Worm (Caenorhabditis elegans) whole organism, L4 larva: ENCODE results near the gene AH9.6.

ENCODE experiments used
- F26F4.8 ChIP-seq: fragments of 200-800 bp; sonication (Bioruptor generic); conservative IDR thresholded peaks from 2 replicates; pipeline ENCODE4 v1.3.6; 2022; ENCODE audit warnings: missing genetic modification characterization, missing compliant biosample characterization
- F37D6.2 ChIP-seq: sonication (generic microtip); optimal IDR thresholded peaks from 2 replicates; lab custom pipeline; 2016; ENCODE audit warnings: mild to moderate bottlenecking, missing genetic modification characterization, missing compliant biosample characterization
- F49E8.2 ChIP-seq: sonication (generic microtip); optimal IDR thresholded peaks from 2 replicates; lab custom pipeline; 2016; ENCODE audit warnings: missing compliant biosample characterization, mild to moderate bottlenecking, missing genetic modification characterization, borderline replicate concordance
- R02D3.7 ChIP-seq: fragments of 150-350 bp; sonication (generic microtip); optimal IDR thresholded peaks from 3 replicates; lab custom pipeline; 2014; ENCODE audit warnings: missing biosample characterization, missing genetic modification characterization
- Y5F2A.4 ChIP-seq: fragments of 200-800 bp; sonication (Bioruptor generic); optimal IDR thresholded peaks from 2 replicates; lab custom pipeline; 2018; ENCODE audit warnings: mild to moderate bottlenecking, missing genetic modification characterization, missing compliant biosample characterization
- aha-1 ChIP-seq: fragments of 150-350 bp; peaks from one replicate; lab custom pipeline; 2014; ENCODE audit warnings: missing biosample characterization, missing genetic modification characterization
- ceh-20 ChIP-seq: fragments of 200-800 bp; sonication (Bioruptor generic); IDR thresholded peaks from 2 replicates; pipeline ENCODE4 v1.3.6; 2022; ENCODE audit warnings: missing genetic modification reagents, missing genetic modification characterization, missing compliant biosample characterization
- ceh-28 ChIP-seq: fragments of 150-350 bp; optimal IDR thresholded peaks from 2 replicates; lab custom pipeline; 2014; ENCODE audit warnings: missing biosample characterization, missing genetic modification reagents, missing genetic modification characterization
- ceh-32 ChIP-seq: sonication (generic microtip); optimal IDR thresholded peaks from 2 replicates; lab custom pipeline; 2016; ENCODE audit warnings: mild to moderate bottlenecking, missing genetic modification characterization, missing compliant biosample characterization; ENCODE audit not compliant: poor library complexity
- ceh-44 ChIP-seq: fragments of 200-800 bp; sonication (Bioruptor generic); IDR thresholded peaks from 2 replicates; pipeline ENCODE4 v1.3.6; 2022; ENCODE audit warnings: missing genetic modification reagents, missing genetic modification characterization, missing compliant biosample characterization
- ceh-62 ChIP-seq: sonication (generic microtip); optimal IDR thresholded peaks from 2 replicates; lab custom pipeline; 2017; ENCODE audit warnings: missing biosample characterization, missing genetic modification characterization
- ceh-82 ChIP-seq: sonication (generic microtip); optimal IDR thresholded peaks from 2 replicates; lab custom pipeline; 2017; ENCODE audit warnings: missing biosample characterization, missing genetic modification characterization
- ces-1 ChIP-seq: fragments of 150-350 bp; sonication (generic microtip); optimal IDR thresholded peaks from 4 replicates; lab custom pipeline; 2014; ENCODE audit warnings: missing biosample characterization, missing genetic modification reagents, missing genetic modification characterization
- daf-12 ChIP-seq: fragments of 150-350 bp; optimal IDR thresholded peaks from 2 replicates; lab custom pipeline; 2014; ENCODE audit warnings: missing biosample characterization, missing genetic modification reagents, missing genetic modification characterization
- daf-16 ChIP-seq, 3 experiments: sonication (generic microtip); optimal IDR thresholded peaks; 2 replicates each; lab custom pipeline; 2016 to 2017; ENCODE audit warnings: missing genetic modification characterization in 3 of 3, missing genetic modification reagents in 3 of 3, mild to moderate bottlenecking in 2 of 3, missing compliant biosample characterization in 2 of 3, missing biosample characterization in 1 of 3, moderate library complexity in 1 of 3
- daf-8 ChIP-seq: fragments of 200-800 bp; sonication (Bioruptor generic); IDR thresholded peaks from 2 replicates; pipeline ENCODE4 v1.3.6; 2022; ENCODE audit warnings: missing genetic modification characterization, missing compliant biosample characterization
- dmd-6 ChIP-seq: fragments of 200-800 bp; sonication (Bioruptor generic); IDR thresholded peaks from 2 replicates; pipeline ENCODE4 v1.3.6; 2022; ENCODE audit warnings: missing genetic modification reagents, missing genetic modification characterization, missing compliant biosample characterization
- dpl-1 ChIP-seq: fragments of 150-350 bp; optimal IDR thresholded peaks from 2 replicates; lab custom pipeline; 2014; ENCODE audit warnings: missing biosample characterization, missing genetic modification reagents, missing genetic modification characterization
- dve-1 ChIP-seq: sonication (generic microtip); optimal IDR thresholded peaks from 2 replicates; lab custom pipeline; 2017; ENCODE audit warnings: antibody characterized with exemption, mild to moderate bottlenecking, missing genetic modification characterization, missing compliant biosample characterization; ENCODE audit not compliant: insufficient read depth
- egl-43 ChIP-seq: fragments of 200-800 bp; sonication (Bioruptor generic); IDR thresholded peaks from 2 replicates; pipeline ENCODE4 v1.3.6; 2022; ENCODE audit warnings: missing genetic modification reagents, missing genetic modification characterization, missing compliant biosample characterization
- fos-1 ChIP-seq: fragments of 150-350 bp; optimal IDR thresholded peaks from 2 replicates; lab custom pipeline; 2014; ENCODE audit warnings: missing biosample characterization, missing genetic modification characterization
- hlh-11 ChIP-seq: fragments of 200-800 bp; sonication (Bioruptor generic); optimal IDR thresholded peaks from 2 replicates; lab custom pipeline; 2018; ENCODE audit warnings: mild to moderate bottlenecking, missing genetic modification characterization, missing compliant biosample characterization
- hlh-30 ChIP-seq: sonication (generic microtip); optimal IDR thresholded peaks from 2 replicates; lab custom pipeline; 2017; ENCODE audit warnings: antibody characterized with exemption, mild to moderate bottlenecking, missing genetic modification characterization, missing compliant biosample characterization; ENCODE audit not compliant: insufficient read depth
- hmg-1.1 ChIP-seq: fragments of 200-800 bp; sonication (Bioruptor generic); IDR thresholded peaks from 2 replicates; pipeline ENCODE4 v1.3.6; 2022; ENCODE audit warnings: missing genetic modification reagents, missing genetic modification characterization, missing compliant biosample characterization
- lin-39 ChIP-seq: fragments of 150-350 bp; optimal IDR thresholded peaks from 2 replicates; lab custom pipeline; 2014; ENCODE audit warnings: missing biosample characterization, missing genetic modification reagents, missing genetic modification characterization
- lir-3 ChIP-seq: sonication (generic microtip); optimal IDR thresholded peaks from 2 replicates; lab custom pipeline; 2016; ENCODE audit warnings: mild to moderate bottlenecking, missing genetic modification characterization, missing compliant biosample characterization
- madf-9 ChIP-seq: fragments of 200-800 bp; sonication (Bioruptor generic); conservative IDR thresholded peaks from 2 replicates; pipeline ENCODE4 v1.3.6; 2022; ENCODE audit warnings: missing genetic modification reagents, missing genetic modification characterization, missing compliant biosample characterization
- mdl-1 ChIP-seq, 2 experiments: fragments of 150-350 bp in 1 of 2; sonication (generic microtip) in 1 of 2; optimal IDR thresholded peaks; 2 replicates each; lab custom pipeline; 2014 to 2017; ENCODE audit warnings: missing biosample characterization in 2 of 2, missing genetic modification characterization in 2 of 2
- nhr-11 ChIP-seq: fragments of 150-350 bp; optimal IDR thresholded peaks from 2 replicates; lab custom pipeline; 2014; ENCODE audit warnings: missing biosample characterization, missing genetic modification characterization
- nhr-111 ChIP-seq: fragments of 200-800 bp; sonication (Bioruptor generic); optimal IDR thresholded peaks from 2 replicates; lab custom pipeline; 2018; ENCODE audit warnings: mild to moderate bottlenecking, missing genetic modification characterization, missing compliant biosample characterization
- nhr-28 ChIP-seq: fragments of 150-350 bp; optimal IDR thresholded peaks from 2 replicates; lab custom pipeline; 2014; ENCODE audit warnings: missing biosample characterization, missing genetic modification characterization
- nhr-41 ChIP-seq: fragments of 200-800 bp; sonication (Bioruptor generic); IDR thresholded peaks from 2 replicates; pipeline ENCODE4 v1.3.6; 2022; ENCODE audit warnings: missing genetic modification reagents, missing genetic modification characterization, missing compliant biosample characterization
- nhr-76 ChIP-seq: fragments of 150-350 bp; optimal IDR thresholded peaks from 2 replicates; lab custom pipeline; 2014; ENCODE audit warnings: missing biosample characterization, missing genetic modification characterization
- nhr-77 ChIP-seq: fragments of 150-350 bp; optimal IDR thresholded peaks from 2 replicates; lab custom pipeline; 2014; ENCODE audit warnings: missing biosample characterization, missing genetic modification characterization
- pha-4 ChIP-seq, 2 experiments: fragments of 150-350 bp in 1 of 2; fragments of 200-800 bp in 1 of 2; sonication (Bioruptor generic) in 1 of 2; IDR thresholded peaks in 1 of 2; optimal IDR thresholded peaks in 1 of 2; 2 replicates each; pipeline versions ENCODE4 v1.3.6 to Lab custom; 2014 to 2022; ENCODE audit warnings: missing genetic modification characterization in 2 of 2, missing genetic modification reagents in 2 of 2, missing biosample characterization in 1 of 2, missing compliant biosample characterization in 1 of 2
- php-3 ChIP-seq: fragments of 200-800 bp; sonication (Bioruptor generic); IDR thresholded peaks from 2 replicates; pipeline ENCODE4 v1.3.6; 2022; ENCODE audit warnings: missing genetic modification reagents, missing genetic modification characterization, missing compliant biosample characterization
- set-16 ChIP-seq: fragments of 200-800 bp; sonication (Bioruptor generic); IDR thresholded peaks from 2 replicates; pipeline ENCODE4 v1.3.6; 2022; ENCODE audit warnings: missing genetic modification reagents, missing genetic modification characterization, missing compliant biosample characterization
- zag-1 ChIP-seq: fragments of 150-350 bp; optimal IDR thresholded peaks from 2 replicates; lab custom pipeline; 2014; ENCODE audit warnings: missing biosample characterization, missing genetic modification characterization
- ztf-11 ChIP-seq: fragments of 150-350 bp; optimal IDR thresholded peaks from 2 replicates; lab custom pipeline; 2014; ENCODE audit warnings: missing biosample characterization, missing genetic modification characterization
- ztf-7 ChIP-seq: fragments of 150-350 bp; optimal IDR thresholded peaks from 2 replicates; lab custom pipeline; 2014; ENCODE audit warnings: missing biosample characterization, missing genetic modification characterization

AH9.6 gene

ce11 chrX:2267956-2268355 is at the start of gene AH9.6:
Gene AH9.6, minus strand, starts transcription at chrX:2268138.
- TF ChIP-seq ceh-44 (GFP tag; lab: Robert Waterston, UW) (no peak), set-16 (GFP tag; lab: Robert Waterston, UW) (peak; percentile 92)
- TF ChIP-seq, all 104 proteins: peak for 1

- TF ChIP-seq ztf-7 (no peak), aha-1 (tag; lab: Kevin White, UChicago) (peak; percentile 34), nhr-77 (tag; lab: Kevin White, UChicago) (peak; percentile 30), F49E8.2 (no peak), hlh-30 (tag; lab: Kevin White, UChicago) (peak; percentile 53), dve-1 (peak; percentile 8), nhr-28 (tag; lab: Kevin White, UChicago) (peak; percentile 59), daf-16 (GFP tag; optimal IDR thresholded peaks at IDR 0.05; lab: Kevin White, UChicago) (no peak), daf-16 (tag; optimal IDR thresholded peaks at IDR 0.05; lab: Kevin White, UChicago) (peak; percentile 99)
- TF ChIP-seq, all 104 proteins: peak for 6
Observed at ce11 chrX:2317480-2317879, 49.5 kb upstream of the AH9.6 start.

- peak; percentile 73 for TF ChIP-seq set-16 (GFP tag; lab: Robert Waterston, UW)
- peak; percentile 14 for TF ChIP-seq aha-1 (tag; lab: Kevin White, UChicago)
- 0 out of 2 replicates have a peak, but pooled peaks have one; percentile 18 for TF ChIP-seq egl-43
- TF ChIP-seq fos-1, result no peak
- TF ChIP-seq, all 104 proteins: peak for 3
Observed at ce11 chrX:2316859-2317258, 48.9 kb upstream of the AH9.6 start.

- no peak for TF ChIP-seq ceh-28 (tag; lab: Kevin White, UChicago)
- TF ChIP-seq ceh-82 (tag; lab: Kevin White, UChicago), result no peak
- no peak for TF ChIP-seq lir-3 (tag; lab: Kevin White, UChicago)
- no peak for TF ChIP-seq php-3
- peak; percentile 0 for TF ChIP-seq nhr-11 (tag; lab: Kevin White, UChicago)
- no peak for TF ChIP-seq pha-4 (GFP tag; IDR thresholded peaks at IDR 0.05; lab: Robert Waterston, UW)
- peak; percentile 60 for TF ChIP-seq pha-4 (tag; optimal IDR thresholded peaks at IDR 0.05; lab: Kevin White, UChicago)
- TF ChIP-seq hlh-30 (tag; lab: Kevin White, UChicago), result peak; percentile 84
- TF ChIP-seq nhr-111 (GFP tag; lab: Kevin White, UChicago), result no peak
- TF ChIP-seq nhr-41 (GFP tag; lab: Robert Waterston, UW), result no peak
- no peak for TF ChIP-seq daf-8 (GFP tag; lab: Robert Waterston, UW)
- TF ChIP-seq zag-1 (tag; lab: Kevin White, UChicago), result no peak
- no peak for TF ChIP-seq dve-1
- no peak for TF ChIP-seq nhr-76 (tag; lab: Kevin White, UChicago)
- no peak for TF ChIP-seq ztf-11
- no peak for TF ChIP-seq ces-1 (GFP tag; lab: Kevin White, UChicago)
- peak; percentile 56 for TF ChIP-seq hlh-11 (tag; lab: Kevin White, UChicago)
- no peak for TF ChIP-seq daf-12 (tag; lab: Kevin White, UChicago)
- no peak for TF ChIP-seq R02D3.7
- TF ChIP-seq nhr-28 (tag; lab: Kevin White, UChicago), result peak; percentile 75
- TF ChIP-seq daf-16 (GFP tag; optimal IDR thresholded peaks at IDR 0.05; lab: Kevin White, UChicago), result peak in 1 of 2 experiments; percentile 97
- peak; percentile 89 for TF ChIP-seq daf-16 (tag; optimal IDR thresholded peaks at IDR 0.05; lab: Kevin White, UChicago)
- no peak for TF ChIP-seq ceh-62
- TF ChIP-seq hmg-1.1 (GFP tag; lab: Robert Waterston, UW), result 0 out of 2 replicates have a peak, but pooled peaks have one; percentile 15
- TF ChIP-seq ceh-20 (GFP tag; lab: Robert Waterston, UW), result no peak
- no peak for TF ChIP-seq F37D6.2 (tag; lab: Kevin White, UChicago)
- no peak for TF ChIP-seq F26F4.8 (GFP tag; lab: Robert Waterston, UW)
- TF ChIP-seq madf-9 (GFP tag; lab: Robert Waterston, UW), result no peak
- TF ChIP-seq Y5F2A.4 (GFP tag; lab: Kevin White, UChicago), result no peak
- peak in 1 of 2 experiments; percentile 74 for TF ChIP-seq mdl-1 (tag; optimal IDR thresholded peaks at IDR 0.05; lab: Kevin White, UChicago)
- peak; percentile 27; the same call in 1 of the 2 replicates for TF ChIP-seq dmd-6
- TF ChIP-seq dpl-1 (GFP tag; lab: Kevin White, UChicago), result no peak
- TF ChIP-seq lin-39 (tag; lab: Kevin White, UChicago), result no peak
- peak; percentile 66 for TF ChIP-seq aha-1 (tag; lab: Kevin White, UChicago)
- no peak for TF ChIP-seq ceh-32
Observed at ce11 chrX:2316205-2316604, 48.3 kb upstream of the AH9.6 start.
